Worm (Caenorhabditis elegans) whole organism, L1 larva: ENCODE measurements around the gene alg-1.

ENCODE experiments used
- C04F5.9 ChIP-seq: sonication (generic microtip); optimal IDR thresholded peaks from 2 replicates; lab custom pipeline; 2016; ENCODE audit warnings: missing genetic modification characterization, missing compliant biosample characterization
- C34B4.2 ChIP-seq: sonication (generic microtip); optimal IDR thresholded peaks from 2 replicates; lab custom pipeline; 2017; ENCODE audit warnings: mild to moderate bottlenecking, missing genetic modification characterization, missing compliant biosample characterization
- F16B12.6 ChIP-seq: fragments of 150-350 bp; optimal IDR thresholded peaks from 2 replicates; lab custom pipeline; 2014; ENCODE audit warnings: missing biosample characterization, missing genetic modification characterization
- Y116A8C.19 ChIP-seq: sonication (generic microtip); optimal IDR thresholded peaks from 2 replicates; lab custom pipeline; 2016; ENCODE audit warnings: missing compliant biosample characterization, missing genetic modification characterization, borderline replicate concordance
- aha-1 ChIP-seq: fragments of 150-350 bp; optimal IDR thresholded peaks from 2 replicates; lab custom pipeline; 2014; ENCODE audit warnings: missing biosample characterization, missing genetic modification characterization
- alr-1 ChIP-seq: fragments of 200-800 bp; sonication (Bioruptor generic); optimal IDR thresholded peaks from 2 replicates; lab custom pipeline; 2018; ENCODE audit warnings: borderline replicate concordance, mild to moderate bottlenecking, missing genetic modification characterization, missing compliant biosample characterization
- ama-1 ChIP-seq: fragments of 150-350 bp; optimal IDR thresholded peaks from 2 replicates; lab custom pipeline; 2014
- blmp-1 ChIP-seq: fragments of 150-350 bp; optimal IDR thresholded peaks from 2 replicates; lab custom pipeline; 2014; ENCODE audit warnings: missing biosample characterization, missing genetic modification characterization
- ceh-8 ChIP-seq: fragments of 200-800 bp; sonication (Bioruptor generic); optimal IDR thresholded peaks from 2 replicates; lab custom pipeline; 2018; ENCODE audit warnings: mild to moderate bottlenecking, missing genetic modification characterization, moderate library complexity, missing compliant biosample characterization
- ceh-82 ChIP-seq, 3 experiments: fragments of 150-350 bp in 1 of 3; sonication (generic microtip) in 2 of 3; optimal IDR thresholded peaks; 2 replicates each; lab custom pipeline; 2014 to 2017; ENCODE audit warnings: missing biosample characterization in 3 of 3, missing genetic modification characterization in 3 of 3
- ceh-88 ChIP-seq: fragments of 200-800 bp; sonication (Bioruptor generic); IDR thresholded peaks from 2 replicates; pipeline ENCODE4 v1.3.6; 2022; ENCODE audit warnings: missing genetic modification characterization, missing compliant biosample characterization
- ceh-90 ChIP-seq: sonication (generic microtip); optimal IDR thresholded peaks from 2 replicates; lab custom pipeline; 2016; ENCODE audit warnings: missing genetic modification characterization, missing compliant biosample characterization
- ces-1 ChIP-seq: fragments of 150-350 bp; optimal IDR thresholded peaks from 2 replicates; lab custom pipeline; 2014; ENCODE audit warnings: missing biosample characterization, missing genetic modification reagents, missing genetic modification characterization
- dpl-1 ChIP-seq, 3 experiments: fragments of 150-350 bp in 2 of 3; sonication (generic microtip) in 1 of 3; optimal IDR thresholded peaks; 2 replicates each; lab custom pipeline; 2014 to 2017; ENCODE audit warnings: missing biosample characterization in 3 of 3, missing genetic modification characterization in 3 of 3, missing genetic modification reagents in 3 of 3
- efl-3 ChIP-seq: fragments of 200-800 bp; sonication (Bioruptor generic); optimal IDR thresholded peaks from 2 replicates; lab custom pipeline; 2018; ENCODE audit warnings: mild to moderate bottlenecking, missing genetic modification characterization, missing compliant biosample characterization
- elt-2 ChIP-seq: sonication (generic microtip); optimal IDR thresholded peaks from 2 replicates; lab custom pipeline; 2016; ENCODE audit warnings: missing genetic modification characterization, mild to moderate bottlenecking, inconsistent platforms, missing compliant biosample characterization, missing genetic modification reagents
- ets-5 ChIP-seq: fragments of 200-800 bp; sonication (Bioruptor generic); IDR thresholded peaks from 2 replicates; pipeline ENCODE4 v1.3.6; 2022; ENCODE audit warnings: missing genetic modification characterization, missing compliant biosample characterization
- fkh-10 ChIP-seq: sonication (generic microtip); optimal IDR thresholded peaks from 2 replicates; lab custom pipeline; 2017; ENCODE audit warnings: missing biosample characterization, missing genetic modification reagents, missing genetic modification characterization
- fkh-4 ChIP-seq: sonication (generic microtip); optimal IDR thresholded peaks from 2 replicates; lab custom pipeline; 2016; ENCODE audit warnings: missing compliant biosample characterization, missing genetic modification characterization, borderline replicate concordance
- fkh-8 ChIP-seq: sonication (generic microtip); optimal IDR thresholded peaks from 2 replicates; lab custom pipeline; 2016; ENCODE audit warnings: mild to moderate bottlenecking, missing genetic modification characterization, missing compliant biosample characterization
- fos-1 ChIP-seq: fragments of 150-350 bp; optimal IDR thresholded peaks from 2 replicates; lab custom pipeline; 2014; ENCODE audit warnings: missing biosample characterization, missing genetic modification characterization
- grh-1 ChIP-seq: fragments of 200-800 bp; sonication (Bioruptor generic); IDR thresholded peaks from 2 replicates; pipeline ENCODE4 v1.3.6; 2022; ENCODE audit warnings: missing genetic modification reagents, missing genetic modification characterization, missing compliant biosample characterization
- hlh-17 ChIP-seq: fragments of 200-800 bp; sonication (Bioruptor generic); optimal IDR thresholded peaks from 2 replicates; lab custom pipeline; 2018; ENCODE audit warnings: missing genetic modification characterization, mild to moderate bottlenecking, missing compliant biosample characterization, moderate library complexity, borderline replicate concordance
- irx-1 ChIP-seq: sonication (generic microtip); optimal IDR thresholded peaks from 2 replicates; lab custom pipeline; 2016; ENCODE audit warnings: missing genetic modification characterization, missing compliant biosample characterization
- jun-1 ChIP-seq: fragments of 150-350 bp; optimal IDR thresholded peaks from 2 replicates; lab custom pipeline; 2014; ENCODE audit warnings: missing biosample characterization, missing genetic modification reagents, missing genetic modification characterization
- lin-13 ChIP-seq: fragments of 150-350 bp; optimal IDR thresholded peaks from 2 replicates; lab custom pipeline; 2014; ENCODE audit warnings: missing biosample characterization, missing genetic modification reagents, missing genetic modification characterization
- lin-35 ChIP-seq, 2 experiments: fragments of 150-350 bp; optimal IDR thresholded peaks; 2 replicates each; lab custom pipeline; 2014; ENCODE audit warnings: missing biosample characterization in 2 of 2, missing genetic modification characterization in 2 of 2, missing genetic modification reagents in 2 of 2
- lir-3 ChIP-seq: sonication (generic microtip); optimal IDR thresholded peaks from 2 replicates; lab custom pipeline; 2016; ENCODE audit warnings: mild to moderate bottlenecking, missing genetic modification characterization, moderate library complexity, missing compliant biosample characterization; ENCODE audit not compliant: poor library complexity
- mef-2 ChIP-seq: fragments of 150-350 bp; optimal IDR thresholded peaks from 2 replicates; lab custom pipeline; 2014; ENCODE audit warnings: missing biosample characterization, missing genetic modification characterization
- mep-1 ChIP-seq: fragments of 150-350 bp; optimal IDR thresholded peaks from 2 replicates; lab custom pipeline; 2014; ENCODE audit warnings: missing biosample characterization, missing genetic modification characterization
- nhr-11 ChIP-seq: fragments of 150-350 bp; optimal IDR thresholded peaks from 2 replicates; lab custom pipeline; 2014; ENCODE audit warnings: missing biosample characterization, missing genetic modification characterization
- nhr-12 ChIP-seq: sonication (generic microtip); optimal IDR thresholded peaks from 2 replicates; lab custom pipeline; 2017; ENCODE audit warnings: missing biosample characterization, missing genetic modification characterization
- nhr-19 ChIP-seq: fragments of 200-800 bp; sonication (Bioruptor generic); conservative IDR thresholded peaks from 2 replicates; pipeline ENCODE4 v1.3.6; 2022; ENCODE audit warnings: missing genetic modification characterization, missing compliant biosample characterization
- nhr-20 ChIP-seq: sonication (generic microtip); optimal IDR thresholded peaks from 2 replicates; lab custom pipeline; 2016; ENCODE audit warnings: mild to moderate bottlenecking, missing genetic modification characterization, missing compliant biosample characterization
- nhr-47 ChIP-seq: sonication (generic microtip); optimal IDR thresholded peaks from 2 replicates; lab custom pipeline; 2016; ENCODE audit warnings: mild to moderate bottlenecking, missing genetic modification characterization, moderate library complexity, missing compliant biosample characterization
- nhr-76 ChIP-seq: sonication (generic microtip); optimal IDR thresholded peaks from 2 replicates; lab custom pipeline; 2017; ENCODE audit warnings: missing biosample characterization, missing genetic modification characterization
- nhr-77 ChIP-seq: fragments of 150-350 bp; optimal IDR thresholded peaks from 2 replicates; lab custom pipeline; 2014; ENCODE audit warnings: missing biosample characterization, missing genetic modification characterization
- nhr-90 ChIP-seq: sonication (generic microtip); optimal IDR thresholded peaks from 2 replicates; lab custom pipeline; 2016; ENCODE audit warnings: mild to moderate bottlenecking, missing genetic modification characterization, missing compliant biosample characterization; ENCODE audit not compliant: poor library complexity
- pax-3 ChIP-seq: fragments of 200-800 bp; sonication (Bioruptor generic); optimal IDR thresholded peaks from 2 replicates; lab custom pipeline; 2018; ENCODE audit warnings: mild to moderate bottlenecking, missing genetic modification characterization, moderate library complexity, missing compliant biosample characterization
- pqm-1 ChIP-seq: sonication (generic microtip); optimal IDR thresholded peaks from 3 replicates; lab custom pipeline; 2017; ENCODE audit warnings: missing biosample characterization, missing genetic modification characterization
- skn-1 ChIP-seq: fragments of 150-350 bp; optimal IDR thresholded peaks from 2 replicates; lab custom pipeline; 2014; ENCODE audit warnings: missing biosample characterization, missing genetic modification characterization
- sptf-1 ChIP-seq: fragments of 150-350 bp; optimal IDR thresholded peaks from 2 replicates; lab custom pipeline; 2014; ENCODE audit warnings: missing biosample characterization, missing genetic modification characterization
- swsn-7 ChIP-seq: sonication (generic microtip); optimal IDR thresholded peaks from 2 replicates; lab custom pipeline; 2016; ENCODE audit warnings: missing genetic modification characterization, missing compliant biosample characterization
- tlp-1 ChIP-seq: fragments of 150-350 bp; optimal IDR thresholded peaks from 2 replicates; lab custom pipeline; 2014; ENCODE audit warnings: missing biosample characterization, missing genetic modification characterization
- unc-130 ChIP-seq: fragments of 150-350 bp; optimal IDR thresholded peaks from 2 replicates; lab custom pipeline; 2017; ENCODE audit warnings: missing biosample characterization, missing genetic modification characterization, inconsistent platforms
- unc-62 ChIP-seq: fragments of 150-350 bp; optimal IDR thresholded peaks from 2 replicates; lab custom pipeline; 2014; ENCODE audit warnings: missing biosample characterization, missing genetic modification reagents, missing genetic modification characterization
- unc-86 ChIP-seq: sonication (generic microtip); optimal IDR thresholded peaks from 2 replicates; lab custom pipeline; 2016; ENCODE audit warnings: missing genetic modification characterization, missing compliant biosample characterization
- unc-98 ChIP-seq: fragments of 200-800 bp; sonication (Bioruptor generic); IDR thresholded peaks from 2 replicates; pipeline ENCODE4 v1.3.6; 2022; ENCODE audit warnings: missing genetic modification characterization, missing compliant biosample characterization
- vab-15 ChIP-seq: sonication (generic microtip); optimal IDR thresholded peaks from 2 replicates; lab custom pipeline; 2017; ENCODE audit warnings: missing genotype, mild to moderate bottlenecking, missing genetic modification characterization, missing compliant biosample characterization
- xbp-1 ChIP-seq: sonication (generic microtip); optimal IDR thresholded peaks from 2 replicates; lab custom pipeline; 2016; ENCODE audit warnings: missing genetic modification characterization, missing compliant biosample characterization
- zag-1 ChIP-seq: fragments of 150-350 bp; optimal IDR thresholded peaks from 2 replicates; lab custom pipeline; 2014; ENCODE audit warnings: missing biosample characterization, missing genetic modification characterization
- zip-4 ChIP-seq: fragments of 200-800 bp; sonication (Bioruptor generic); optimal IDR thresholded peaks from 2 replicates; lab custom pipeline; 2018; ENCODE audit warnings: mild to moderate bottlenecking, missing genetic modification characterization, moderate library complexity, missing compliant biosample characterization
- ztf-11 ChIP-seq, 2 experiments: sonication (generic microtip); optimal IDR thresholded peaks; 2 replicates each; lab custom pipeline; 2016 to 2017; ENCODE audit warnings: missing genetic modification characterization in 2 of 2, missing biosample characterization in 1 of 2, missing compliant biosample characterization in 1 of 2
- ztf-4 ChIP-seq: fragments of 150-350 bp; optimal IDR thresholded peaks from 2 replicates; lab custom pipeline; 2014; ENCODE audit warnings: missing biosample characterization, missing genetic modification characterization

alg-1 gene

ce11 chrX:13945524-13945923 is 3.4 kb upstream of the alg-1 start (continued):
- no peak for TF ChIP-seq ztf-11 (tag; optimal IDR thresholded peaks at IDR 0.05; lab: Kevin White, UChicago)
- no peak for TF ChIP-seq C34B4.2 (tag; lab: Kevin White, UChicago)
- no peak for TF ChIP-seq unc-130 (tag; lab: Kevin White, UChicago)
- peak; percentile 27 for TF ChIP-seq unc-86 (tag; lab: Kevin White, UChicago)
- peak in 1 of 3 experiments; percentile 26 for TF ChIP-seq dpl-1 (GFP tag; optimal IDR thresholded peaks at IDR 0.05; lab: Kevin White, UChicago)
- no peak for TF ChIP-seq ztf-4 (tag; lab: Kevin White, UChicago)
- no peak for TF ChIP-seq blmp-1 (tag; lab: Kevin White, UChicago)
- TF ChIP-seq irx-1 = no peak
- TF ChIP-seq F16B12.6 (tag; lab: Kevin White, UChicago) = no peak
- TF ChIP-seq nhr-76 = no peak
- no peak for TF ChIP-seq ama-1 (lab: Kevin White, UChicago)
- no peak for TF ChIP-seq nhr-90 (tag; lab: Kevin White, UChicago)
- TF ChIP-seq grh-1 (GFP tag; lab: Robert Waterston, UW) = no peak
- TF ChIP-seq zag-1 = no peak
- TF ChIP-seq unc-62 = no peak
- no peak for TF ChIP-seq ceh-88 (GFP tag; lab: Robert Waterston, UW)
- peak; percentile 83 for TF ChIP-seq fkh-10 (GFP tag; lab: Kevin White, UChicago)
- TF ChIP-seq nhr-11 (tag; lab: Kevin White, UChicago) = no peak
- no peak for TF ChIP-seq pqm-1 (tag; lab: Kevin White, UChicago)
- peak; percentile 58 for TF ChIP-seq nhr-47 (tag; lab: Kevin White, UChicago)
- peak; percentile 54 for TF ChIP-seq swsn-7 (tag; lab: Kevin White, UChicago)
- peak; percentile 67 for TF ChIP-seq ceh-8
- TF ChIP-seq alr-1 (tag; lab: Kevin White, UChicago) = no peak
- no peak for TF ChIP-seq ceh-90 (tag; lab: Kevin White, UChicago)
- peak; percentile 82 for TF ChIP-seq fkh-8 (tag; lab: Kevin White, UChicago)
- no peak for TF ChIP-seq fkh-4 (tag; lab: Kevin White, UChicago)
- TF ChIP-seq ceh-82 (tag; optimal IDR thresholded peaks at IDR 0.05; lab: Kevin White, UChicago) = peak; percentile 40 to 87 (median 66)
- TF ChIP-seq C04F5.9 (tag; lab: Kevin White, UChicago) = no peak
- no peak for TF ChIP-seq zip-4 (GFP tag; lab: Kevin White, UChicago)
- TF ChIP-seq sptf-1 (tag; lab: Kevin White, UChicago) = no peak
- TF ChIP-seq skn-1 (tag; lab: Kevin White, UChicago) = peak; percentile 38
- peak; percentile 46 for TF ChIP-seq nhr-19 (GFP tag; lab: Robert Waterston, UW)
- TF ChIP-seq lin-13 (GFP tag; lab: Kevin White, UChicago) = no peak
- no peak for TF ChIP-seq tlp-1
- TF ChIP-seq lir-3 (tag; lab: Kevin White, UChicago) = no peak
- no peak for TF ChIP-seq jun-1 (tag; lab: Kevin White, UChicago)
- TF ChIP-seq lin-35 (GFP tag; optimal IDR thresholded peaks at IDR 0.05; lab: Kevin White, UChicago) = peak; percentile 23 to 38
- TF ChIP-seq mep-1 (tag; lab: Kevin White, UChicago) = peak; percentile 19
- no peak for TF ChIP-seq ces-1 (GFP tag; lab: Kevin White, UChicago)
- no peak for TF ChIP-seq fos-1 (tag; lab: Kevin White, UChicago)
- no peak for TF ChIP-seq pax-3
- TF ChIP-seq nhr-77 = no peak
- TF ChIP-seq aha-1 (tag; lab: Kevin White, UChicago) = no peak
- no peak for TF ChIP-seq vab-15 (tag; lab: Kevin White, UChicago)
- TF ChIP-seq nhr-12 (tag; lab: Kevin White, UChicago) = no peak
- no peak for TF ChIP-seq ets-5 (GFP tag; lab: Robert Waterston, UW)
- no peak for TF ChIP-seq elt-2 (tag; lab: Kevin White, UChicago)
- TF ChIP-seq unc-98 (GFP tag; lab: Robert Waterston, UW) = no peak
- peak; percentile 17 for TF ChIP-seq nhr-20 (tag; lab: Kevin White, UChicago)
- TF ChIP-seq mef-2 (tag; lab: Kevin White, UChicago) = no peak
- peak; percentile 26 for TF ChIP-seq xbp-1 (tag; lab: Kevin White, UChicago)
- no peak for TF ChIP-seq efl-3 (GFP tag; lab: Kevin White, UChicago)
- TF ChIP-seq hlh-17 = no peak
- no peak for TF ChIP-seq Y116A8C.19 (tag; lab: Kevin White, UChicago)
